Worm (Caenorhabditis elegans): Measurements from ENCODE around the gene mtq-2.
A peak's percentile ranks its signal among the peaks of the same experiment; 100 is the strongest.

Gene mtq-2

DNA sequence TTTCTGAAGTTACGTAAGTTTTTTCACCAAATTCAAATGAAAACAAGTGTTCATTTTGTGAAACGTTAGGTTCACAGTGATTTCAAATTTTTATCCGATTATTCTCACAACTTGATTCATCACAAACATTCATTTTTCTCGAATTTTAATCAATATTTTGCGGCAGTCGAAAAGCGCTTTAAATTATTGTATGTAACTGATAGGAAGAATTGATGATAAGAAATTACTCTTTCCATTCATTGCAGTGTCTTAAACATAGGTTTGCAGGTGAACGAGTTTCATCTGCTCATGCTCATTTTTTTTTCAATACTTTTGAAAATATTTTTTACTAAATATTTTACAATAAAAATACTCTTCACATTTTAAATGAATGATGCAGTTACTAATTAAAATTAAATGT is 36.8 kb downstream of the mtq-2 start:
- TF ChIP-seq pqm-1 (tag; optimal IDR thresholded peaks at IDR 0.05) (peak; percentile 51), daf-19 (GFP tag; conservative IDR thresholded peaks at IDR 0.05) (no peak), nhr-102 (tag; optimal IDR thresholded peaks at IDR 0.05) (no peak), unc-130 (GFP tag; optimal IDR thresholded peaks at IDR 0.05) (no peak), nhr-28 (tag; optimal IDR thresholded peaks at IDR 0.05) (peak; percentile 14), rbr-2 (tag; optimal IDR thresholded peaks at IDR 0.05) (no peak), ceh-20 (GFP tag; IDR thresholded peaks at IDR 0.05) (no peak), lin-13 (GFP tag; optimal IDR thresholded peaks at IDR 0.05) (no peak)

DNA sequence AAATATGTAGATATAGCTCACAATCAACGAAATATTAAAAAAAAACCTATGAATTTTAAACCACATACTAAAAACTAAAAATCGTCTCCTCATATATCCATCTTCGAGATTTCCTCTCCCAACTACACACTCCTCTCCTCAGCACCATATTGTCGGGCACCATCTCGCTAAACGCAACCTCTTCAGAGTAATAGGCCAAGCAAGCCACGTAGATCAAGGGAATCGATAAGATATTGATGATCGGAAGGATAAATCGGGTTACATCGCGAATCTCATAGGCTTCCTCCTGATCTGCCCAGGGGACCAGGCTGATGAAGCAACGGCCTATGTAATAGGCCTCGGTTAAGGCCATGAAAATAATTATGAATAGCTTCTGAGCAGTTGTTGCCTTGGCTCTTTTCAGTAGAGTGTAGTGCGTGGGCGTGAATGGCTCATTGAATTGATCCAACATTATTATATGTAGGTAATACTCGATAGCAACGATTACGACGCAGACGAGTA is 38.7 kb downstream of the mtq-2 start, which contains the start of the genes C40A11.7 and C40A11.8:
C40A11.7 (minus strand) TSS at position 101 of the 501 bp plus-strand sequence.
C40A11.8 (minus strand) TSS at position 451 of the 501 bp plus-strand sequence.
- TF ChIP-seq aha-1 (tag) = peak; percentile 42
- TF ChIP-seq Y75B8A.6 (GFP tag; IDR thresholded peaks at IDR 0.05) = no peak

DNA sequence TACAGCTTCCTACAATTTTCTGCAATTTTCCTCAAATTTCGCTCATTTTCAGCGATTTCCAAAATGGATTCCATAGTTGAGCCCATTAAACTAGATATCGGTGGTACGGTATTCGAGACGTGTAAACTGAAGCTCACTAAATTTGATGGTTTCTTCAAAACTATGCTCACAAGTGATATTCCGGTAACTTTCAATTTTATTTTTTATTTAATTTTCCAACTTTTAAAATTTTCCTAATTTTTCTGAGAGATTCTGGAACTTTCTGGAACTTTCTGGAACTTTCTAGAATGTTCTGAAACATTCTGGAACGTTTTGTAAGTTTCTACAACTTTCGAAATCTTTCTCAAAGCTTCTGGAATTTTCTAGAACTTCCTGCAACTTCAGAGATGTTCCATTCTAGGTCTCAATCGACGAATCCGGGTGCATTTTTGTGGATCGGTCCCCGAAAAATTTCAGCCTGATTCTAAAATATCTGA is 42.3 kb downstream of the mtq-2 start, which contains the start of gene C40A11.2:
C40A11.2 (plus strand) TSS at position 51 of the 476 bp plus-strand sequence.
- TF ChIP-seq egl-43 (GFP tag; IDR thresholded peaks at IDR 0.05) (no peak), unc-62 (GFP tag; optimal IDR thresholded peaks at IDR 0.05 in 1 of 2) (peak in 1 of 2 experiments; percentile 52), unc-62 (tag; optimal IDR thresholded peaks at IDR 0.05) (no peak), rbr-2 (tag; optimal IDR thresholded peaks at IDR 0.05) (no peak), lsy-2 (tag; optimal IDR thresholded peaks at IDR 0.05) (no peak), snpc-4 (tag; optimal IDR thresholded peaks at IDR 0.05) (no peak)

DNA sequence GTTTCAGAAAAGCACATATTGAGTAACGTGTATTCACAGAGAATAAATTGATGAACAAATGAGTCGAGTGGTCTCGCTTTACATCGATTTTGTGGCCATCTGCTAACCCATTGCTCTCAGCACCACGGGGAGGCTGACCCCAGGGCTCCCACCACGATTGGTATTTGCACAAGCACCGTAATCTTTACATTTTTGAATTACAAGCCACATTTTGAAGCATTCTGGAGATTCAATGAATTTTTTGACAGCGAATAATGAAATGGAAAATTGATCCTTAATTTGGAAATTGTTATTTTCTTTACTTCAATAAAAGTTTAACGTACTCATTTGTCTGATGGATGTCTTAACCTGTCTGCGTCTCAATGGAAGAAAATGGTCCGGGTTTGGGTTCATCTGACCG is 43.7 kb downstream of the mtq-2 start, which contains the start of gene C40A11.6:
C40A11.6 (minus strand) TSS at position 101 of the 400 bp plus-strand sequence.
- TF ChIP-seq ceh-82 (tag; optimal IDR thresholded peaks at IDR 0.05) (no peak), tag-97 (GFP tag; IDR thresholded peaks at IDR 0.05) (no peak), ZK337.2 (GFP tag; IDR thresholded peaks at IDR 0.05) (no peak), dve-1 (tag; optimal IDR thresholded peaks at IDR 0.05; ENCODE audit: insufficient read depth) (no peak), zag-1 (tag; optimal IDR thresholded peaks at IDR 0.05) (no peak)

DNA sequence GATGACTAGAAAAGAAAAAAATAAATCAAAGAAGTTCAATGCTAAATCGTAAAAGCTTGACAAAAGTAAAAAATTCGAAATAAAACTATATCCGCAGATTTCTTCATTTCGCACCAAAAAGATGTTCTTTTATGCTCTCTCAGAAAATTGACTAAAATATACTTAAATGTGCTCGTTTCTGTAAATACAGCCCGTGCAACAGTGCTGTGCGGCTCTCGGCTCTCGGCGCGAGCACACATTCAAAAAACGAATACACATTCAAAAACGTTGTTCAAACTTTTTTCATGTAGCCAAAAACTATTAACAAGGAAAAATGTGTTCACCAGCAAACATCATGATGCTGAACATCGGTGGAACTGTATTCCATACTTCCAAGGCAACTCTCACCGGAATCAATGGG is 48.4 kb downstream of the mtq-2 start, which contains the start of gene C40A11.3:
C40A11.3 (plus strand) TSS at position 301 of the 400 bp plus-strand sequence.
- no peak for TF ChIP-seq pqm-1 (tag; optimal IDR thresholded peaks at IDR 0.05)
- TF ChIP-seq unc-62 (GFP tag; optimal IDR thresholded peaks at IDR 0.05 in 1 of 2) = peak in 1 of 2 experiments; percentile 50
- no peak for TF ChIP-seq unc-62 (tag; optimal IDR thresholded peaks at IDR 0.05)

DNA sequence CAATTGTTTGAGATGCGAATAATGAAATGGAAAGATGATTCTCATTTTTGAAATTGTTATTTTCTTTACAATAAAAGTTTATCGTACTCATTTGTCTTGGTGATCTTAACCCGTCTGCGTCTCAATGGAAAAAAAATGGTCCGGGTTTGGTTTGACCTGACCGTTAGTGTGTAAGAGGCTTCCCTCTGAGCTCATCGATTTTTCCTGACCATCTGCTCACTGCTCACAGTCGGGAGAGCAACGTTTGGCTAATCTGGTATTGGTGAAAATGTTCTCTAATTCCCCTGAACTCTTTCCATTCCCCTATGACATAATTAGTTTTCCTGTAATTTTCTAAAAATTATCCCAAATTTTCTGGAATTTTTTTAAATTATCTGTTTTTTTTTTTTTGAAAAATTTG is 50.4 kb downstream of the mtq-2 start:
- TF ChIP-seq nhr-10 (tag; optimal IDR thresholded peaks at IDR 0.05) (no peak), lsy-2 (tag; optimal IDR thresholded peaks at IDR 0.05) (no peak), F10B5.3 (tag; optimal IDR thresholded peaks at IDR 0.05) (no peak), Y105C5A.15 (GFP tag; IDR thresholded peaks at IDR 0.05) (no peak), nhr-77 (tag; optimal IDR thresholded peaks at IDR 0.05) (no peak), ceh-28 (tag; optimal IDR thresholded peaks at IDR 0.05) (no peak), rbr-2 (tag; optimal IDR thresholded peaks at IDR 0.05) (no peak), php-3 (GFP tag; IDR thresholded peaks at IDR 0.05) (no peak), pqm-1 (tag; optimal IDR thresholded peaks at IDR 0.05) (no peak), F49E8.2 (tag; optimal IDR thresholded peaks at IDR 0.05; ENCODE audit: borderline replicate concordance) (no peak)

DNA sequence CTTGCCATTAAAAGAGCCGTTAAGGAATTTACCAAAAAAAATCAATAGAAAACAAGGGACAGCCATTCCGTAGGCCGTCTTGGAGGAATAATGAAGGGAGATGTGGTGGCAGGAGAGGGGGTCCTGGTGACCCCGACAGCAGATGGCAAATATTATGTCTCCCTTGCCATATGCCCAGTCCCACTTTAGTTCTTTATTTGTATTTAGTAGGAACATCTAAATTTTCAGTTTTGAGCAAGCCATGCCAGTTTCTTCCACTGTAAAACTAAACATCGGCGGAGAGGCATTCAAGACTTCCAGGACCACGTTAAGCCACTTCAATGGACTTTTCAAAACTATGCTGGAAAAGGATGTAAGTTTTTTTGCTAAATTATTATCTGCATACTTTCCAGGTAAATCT is 52.0 kb downstream of the mtq-2 start, which contains the start of gene C40A11.4:
C40A11.4 (plus strand) TSS at position 188 of the 400 bp plus-strand sequence.
- TF ChIP-seq lir-3 (tag; optimal IDR thresholded peaks at IDR 0.05) (no peak), mdt-29 (GFP tag; IDR thresholded peaks at IDR 0.05) (no peak), egl-27 (tag; optimal IDR thresholded peaks at IDR 0.05) (no peak), zag-1 (tag; optimal IDR thresholded peaks at IDR 0.05) (no peak), dmd-6 (GFP tag; IDR thresholded peaks at IDR 0.05) (no peak), Y105C5A.15 (GFP tag; IDR thresholded peaks at IDR 0.05) (no peak), unc-130 (GFP tag; optimal IDR thresholded peaks at IDR 0.05) (no peak), ctbp-1 (GFP tag; IDR thresholded peaks at IDR 0.05) (no peak), arid-1 (GFP tag; conservative IDR thresholded peaks at IDR 0.05) (no peak), spr-3 (GFP tag; optimal IDR thresholded peaks at IDR 0.05) (no peak), F49E8.2 (tag; optimal IDR thresholded peaks at IDR 0.05; ENCODE audit: borderline replicate concordance) (no peak)
